Fruit fly (Drosophila melanogaster) whole organism, embryonic: ENCODE data around the gene Rok.
A peak's percentile ranks its signal among the peaks of the same experiment; 100 is the strongest.

Experiments used
- ATbp ChIP-seq: fragments of 200-800 bp; sonication (Bioruptor generic); optimal IDR thresholded peaks from 2 replicates; lab custom pipeline; 2017; ENCODE audit warnings: missing biosample characterization, mild to moderate bottlenecking, missing genetic modification characterization, missing genetic modification reagents
- Ada2b ChIP-seq: fragments of 200-800 bp; sonication (Bioruptor generic); IDR thresholded peaks from 2 replicates; pipeline ENCODE4 v1.3.6; 2022; ENCODE audit warnings: missing biosample characterization, missing genetic modification characterization
- Aef1 ChIP-seq: fragments of 200-800 bp; sonication (Bioruptor generic); IDR thresholded peaks from 3 replicates; pipeline ENCODE4 v1.3.6; 2022; ENCODE audit warnings: missing biosample characterization, missing genetic modification characterization
- Asciz ChIP-seq: fragments of 200-800 bp; sonication (Bioruptor generic); optimal IDR thresholded peaks from 2 replicates; lab custom pipeline; 2017; ENCODE audit warnings: missing biosample characterization, mild to moderate bottlenecking, missing genetic modification characterization, missing genetic modification reagents
- Bteb2 ChIP-seq: fragments of 200-800 bp; sonication (Bioruptor generic); optimal IDR thresholded peaks from 2 replicates; lab custom pipeline; 2016; ENCODE audit warnings: missing biosample characterization, missing genetic modification characterization
- CG14441 ChIP-seq: fragments of 200-800 bp; sonication (Bioruptor generic); IDR thresholded peaks from 2 replicates; pipeline ENCODE4 v1.3.6; 2022; ENCODE audit warnings: missing biosample characterization, missing genetic modification characterization
- CG15073 ChIP-seq: fragments of 200-800 bp; sonication (Bioruptor generic); optimal IDR thresholded peaks from 2 replicates; lab custom pipeline; 2016; ENCODE audit warnings: missing biosample characterization, missing genetic modification characterization
- CG15696 ChIP-seq: fragments of 200-800 bp; sonication (Bioruptor generic); optimal IDR thresholded peaks from 2 replicates; lab custom pipeline; 2019; ENCODE audit warnings: missing biosample characterization, mild to moderate bottlenecking, missing genetic modification characterization, moderate library complexity
- CG1647 ChIP-seq: fragments of 200-800 bp; sonication (Bioruptor generic); optimal IDR thresholded peaks from 3 replicates; lab custom pipeline; 2016; ENCODE audit warnings: missing biosample characterization, missing genetic modification characterization
- CG17802 ChIP-seq: fragments of 200-800 bp; sonication (Bioruptor generic); optimal IDR thresholded peaks from 2 replicates; lab custom pipeline; 2018; ENCODE audit warnings: missing biosample characterization, mild to moderate bottlenecking, missing genetic modification characterization, moderate library complexity
- CG17912 ChIP-seq: fragments of 200-800 bp; sonication (Bioruptor generic); optimal IDR thresholded peaks from 2 replicates; lab custom pipeline; 2018; ENCODE audit warnings: missing biosample characterization, mild to moderate bottlenecking, missing genetic modification characterization
- CG18011 ChIP-seq: fragments of 200-800 bp; sonication (Bioruptor generic); optimal IDR thresholded peaks from 2 replicates; lab custom pipeline; 2017; ENCODE audit warnings: missing biosample characterization, missing genetic modification characterization, mild to moderate bottlenecking, moderate library complexity, missing genotype
- CG18619 ChIP-seq: fragments of 200-800 bp; sonication (Bioruptor generic); optimal IDR thresholded peaks from 3 replicates; lab custom pipeline; 2017; ENCODE audit warnings: missing biosample characterization, mild to moderate bottlenecking, missing genetic modification characterization
- CG2199 ChIP-seq: fragments of 200-800 bp; sonication (Bioruptor generic); IDR thresholded peaks from 3 replicates; pipeline ENCODE4 v1.3.6; 2022; ENCODE audit warnings: missing biosample characterization, missing genetic modification characterization
- CG2712 ChIP-seq: fragments of 200-800 bp; optimal IDR thresholded peaks from 3 replicates; lab custom pipeline; 2019; ENCODE audit warnings: missing biosample characterization, mild to moderate bottlenecking, missing genetic modification characterization, moderate library complexity
- CG2875 ChIP-seq: fragments of 200-800 bp; sonication (Bioruptor generic); optimal IDR thresholded peaks from 2 replicates; lab custom pipeline; 2017; ENCODE audit warnings: missing biosample characterization, mild to moderate bottlenecking, missing genetic modification characterization, missing genetic modification reagents
- CG30403 ChIP-seq: fragments of 200-800 bp; sonication (Bioruptor generic); optimal IDR thresholded peaks from 3 replicates; lab custom pipeline; 2016; ENCODE audit warnings: missing biosample characterization, missing genetic modification characterization
- CG3065 ChIP-seq: fragments of 200-800 bp; sonication (Bioruptor generic); optimal IDR thresholded peaks from 2 replicates; lab custom pipeline; 2016; ENCODE audit warnings: missing biosample characterization, missing genetic modification characterization
- CG31365 ChIP-seq: fragments of 200-800 bp; sonication (Bioruptor generic); optimal IDR thresholded peaks from 2 replicates; lab custom pipeline; 2018; ENCODE audit warnings: missing biosample characterization, mild to moderate bottlenecking, missing genetic modification characterization
- CG32532 ChIP-seq: fragments of 200-800 bp; sonication (Bioruptor generic); IDR thresholded peaks from 2 replicates; pipeline ENCODE4 v1.3.6; 2022; ENCODE audit warnings: missing biosample characterization, missing genetic modification characterization
- CG33557 ChIP-seq: fragments of 200-800 bp; sonication (Bioruptor generic); optimal IDR thresholded peaks from 2 replicates; lab custom pipeline; 2019; ENCODE audit warnings: missing biosample characterization, mild to moderate bottlenecking, missing genetic modification characterization, moderate library complexity
- CG6175 ChIP-seq: fragments of 200-800 bp; sonication (Bioruptor generic); IDR thresholded peaks from 3 replicates; pipeline ENCODE4 v1.3.6; 2022; ENCODE audit warnings: missing biosample characterization, missing genetic modification characterization
- CG6854 ChIP-seq: fragments of 200-800 bp; sonication (Bioruptor generic); optimal IDR thresholded peaks from 3 replicates; lab custom pipeline; 2017; ENCODE audit warnings: missing biosample characterization, mild to moderate bottlenecking, missing genetic modification characterization
- CG8478 ChIP-seq: fragments of >200 bp; optimal IDR thresholded peaks from 2 replicates; lab custom pipeline; 2018
- HLHmδ ChIP-seq: fragments of 200-800 bp; sonication (Bioruptor generic); optimal IDR thresholded peaks from 2 replicates; lab custom pipeline; 2018; ENCODE audit warnings: missing biosample characterization, mild to moderate bottlenecking, missing genetic modification characterization, moderate library complexity
- MBD-R2 ChIP-seq: fragments of 200-800 bp; sonication (Bioruptor generic); IDR thresholded peaks from 2 replicates; pipeline ENCODE4 v1.3.6; 2022; ENCODE audit warnings: missing biosample characterization, missing genetic modification characterization
- MESR4 ChIP-seq: fragments of 200-800 bp; sonication (Bioruptor generic); optimal IDR thresholded peaks from 2 replicates; lab custom pipeline; 2018; ENCODE audit warnings: missing biosample characterization, mild to moderate bottlenecking, missing genetic modification characterization, moderate library complexity
- NC2α ChIP-seq: fragments of 200-800 bp; sonication (Bioruptor generic); optimal IDR thresholded peaks from 2 replicates; lab custom pipeline; 2016; ENCODE audit warnings: missing biosample characterization, missing genetic modification characterization
- Nf-YB ChIP-seq: fragments of 200-800 bp; sonication (Bioruptor generic); optimal IDR thresholded peaks from 3 replicates; lab custom pipeline; 2019; ENCODE audit warnings: missing biosample characterization, mild to moderate bottlenecking, missing genetic modification characterization, moderate library complexity
- Rx ChIP-seq: fragments of 200-800 bp; sonication (Bioruptor generic); IDR thresholded peaks from 2 replicates; pipeline ENCODE4 v1.3.6; 2022; ENCODE audit warnings: missing biosample characterization, missing genetic modification characterization
- Side ChIP-seq: fragments of 200-800 bp; sonication (Bioruptor generic); optimal IDR thresholded peaks from 2 replicates; lab custom pipeline; 2016; ENCODE audit warnings: missing biosample characterization, missing genetic modification characterization
- Usf ChIP-seq: fragments of 200-800 bp; sonication (Bioruptor generic); optimal IDR thresholded peaks from 2 replicates; lab custom pipeline; 2017; ENCODE audit warnings: missing genotype, missing biosample characterization, missing genetic modification characterization
- Xrp1 ChIP-seq: fragments of 200-800 bp; sonication (Bioruptor generic); IDR thresholded peaks from 2 replicates; pipeline ENCODE4 v1.3.6; 2022; ENCODE audit warnings: missing biosample characterization, missing genetic modification characterization
- ap ChIP-seq: fragments of 200-800 bp; sonication (Bioruptor generic); IDR thresholded peaks from 2 replicates; pipeline ENCODE4 v1.3.6; 2022; ENCODE audit warnings: missing biosample characterization, missing genetic modification characterization
- cad ChIP-seq: fragments of >200 bp; optimal IDR thresholded peaks from 2 replicates; lab custom pipeline; 2017; ENCODE audit warnings: missing biosample characterization, missing genetic modification characterization
- crc ChIP-seq: fragments of 200-800 bp; sonication (Bioruptor generic); optimal IDR thresholded peaks from 2 replicates; lab custom pipeline; 2016; ENCODE audit warnings: missing biosample characterization, missing genetic modification characterization
- dati ChIP-seq: fragments of 200-800 bp; sonication (Bioruptor generic); IDR thresholded peaks from 2 replicates; pipeline ENCODE4 v1.3.6; 2022; ENCODE audit warnings: missing biosample characterization, missing genetic modification characterization
- dmrt11E ChIP-seq: fragments of 200-800 bp; sonication (Bioruptor generic); optimal IDR thresholded peaks from 3 replicates; lab custom pipeline; 2018; ENCODE audit warnings: missing biosample characterization, mild to moderate bottlenecking, missing genetic modification characterization, moderate library complexity
- ewg ChIP-seq: fragments of 200-800 bp; sonication (Bioruptor generic); optimal IDR thresholded peaks from 3 replicates; lab custom pipeline; 2017; ENCODE audit warnings: mild to moderate bottlenecking, missing biosample characterization, missing genetic modification reagents, missing genetic modification characterization
- fru ChIP-seq: fragments of >200 bp; optimal IDR thresholded peaks from 2 replicates; lab custom pipeline; 2017
- gem ChIP-seq: fragments of 200-800 bp; sonication (Bioruptor generic); optimal IDR thresholded peaks from 2 replicates; lab custom pipeline; 2019; ENCODE audit warnings: missing biosample characterization, mild to moderate bottlenecking, missing genetic modification characterization, moderate library complexity
- gsb ChIP-seq: fragments of 200-800 bp; sonication (Bioruptor generic); IDR thresholded peaks from 2 replicates; pipeline ENCODE4 v1.3.6; 2022; ENCODE audit warnings: missing biosample characterization, missing genetic modification characterization
- klu ChIP-seq: fragments of 200-800 bp; sonication (Bioruptor generic); IDR thresholded peaks from 2 replicates; pipeline ENCODE4 v1.3.6; 2022; ENCODE audit warnings: missing biosample characterization, missing genetic modification characterization
- maf-S ChIP-seq: fragments of 200-800 bp; sonication (Bioruptor generic); optimal IDR thresholded peaks from 2 replicates; lab custom pipeline; 2016; ENCODE audit warnings: missing biosample characterization, missing genetic modification characterization
- nmo ChIP-seq: fragments of 200-800 bp; sonication (Bioruptor generic); optimal IDR thresholded peaks from 2 replicates; lab custom pipeline; 2018; ENCODE audit warnings: missing biosample characterization, mild to moderate bottlenecking, missing genetic modification characterization, moderate library complexity
- phol ChIP-seq: fragments of 200-800 bp; sonication (Bioruptor generic); optimal IDR thresholded peaks from 3 replicates; lab custom pipeline; 2018; ENCODE audit warnings: missing biosample characterization, mild to moderate bottlenecking, missing genetic modification characterization, moderate library complexity
- pzg ChIP-seq: fragments of 200-800 bp; sonication (Bioruptor generic); optimal IDR thresholded peaks from 3 replicates; lab custom pipeline; 2018; ENCODE audit warnings: missing biosample characterization, mild to moderate bottlenecking, missing genetic modification characterization, moderate library complexity
- salm ChIP-seq: fragments of 200-800 bp; sonication (Bioruptor generic); optimal IDR thresholded peaks from 2 replicates; lab custom pipeline; 2018; ENCODE audit warnings: missing biosample characterization, mild to moderate bottlenecking, missing genetic modification characterization
- sens ChIP-seq: fragments of 200-800 bp; sonication (Bioruptor generic); peaks from one replicate; lab custom pipeline; 2016; ENCODE audit warnings: missing biosample characterization, missing genetic modification characterization
- seq ChIP-seq: fragments of 200-800 bp; sonication (Bioruptor generic); IDR thresholded peaks from 2 replicates; pipeline ENCODE4 v1.3.6; 2022; ENCODE audit warnings: missing biosample characterization, missing genetic modification characterization
- sisA ChIP-seq: fragments of 200-800 bp; sonication (Bioruptor generic); IDR thresholded peaks from 2 replicates; pipeline ENCODE4 v1.3.6; 2022; ENCODE audit warnings: missing biosample characterization, missing genetic modification characterization
- zf30C ChIP-seq: fragments of 200-800 bp; sonication (Bioruptor generic); optimal IDR thresholded peaks from 3 replicates; lab custom pipeline; 2018; ENCODE audit warnings: missing biosample characterization, mild to moderate bottlenecking, missing genetic modification characterization

Gene Rok

DNA sequence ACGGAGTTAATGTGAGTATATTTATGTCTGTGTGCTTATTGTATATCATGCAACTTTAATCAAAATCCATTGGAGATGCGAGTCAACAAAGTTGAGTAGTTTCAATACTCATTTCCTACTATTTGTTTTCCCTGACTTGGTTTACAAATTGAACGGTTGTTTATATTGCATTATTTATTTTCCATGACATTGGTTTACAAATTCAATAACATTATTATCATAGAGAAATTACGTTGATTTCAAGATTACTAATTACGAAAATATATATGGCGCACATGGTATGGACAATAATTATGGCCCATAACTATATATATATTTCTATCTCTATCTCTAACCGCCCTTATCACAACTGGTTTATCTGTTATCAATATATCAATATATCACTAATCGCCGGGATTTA lies 23.4 kb upstream of the Rok start:
- no peak for TF ChIP-seq Rx
- TF ChIP-seq dmrt11E (tag; lab: Kevin White, UChicago): peak; percentile 22
- TF ChIP-seq CG15696: peak; percentile 53
- TF ChIP-seq sens (GFP tag; lab: Kevin White, UChicago): peak; percentile 53
- 0 out of 2 replicates have a peak, but pooled peaks have one; percentile 8 for TF ChIP-seq Xrp1
- TF ChIP-seq CG2875 (GFP tag; lab: Kevin White, UChicago): no peak
- TF ChIP-seq CG33557 (GFP tag; lab: Kevin White, UChicago): peak; percentile 5

dm6 chrX:16655724-16656235 lies 18.6 kb upstream of the Rok start:
- TF ChIP-seq salm: no peak
- no peak for TF ChIP-seq CG18011
- peak; percentile 57; the same call in 2 of the 3 replicates for TF ChIP-seq CG2199 (GFP tag; lab: Robert Waterston, UW)
- TF ChIP-seq gem (tag; lab: Kevin White, UChicago): no peak
- TF ChIP-seq Bteb2 (GFP tag; lab: Kevin White, UChicago): no peak
- peak; percentile 86 for TF ChIP-seq CG31365
- TF ChIP-seq phol (tag; lab: Kevin White, UChicago): no peak
- no peak for TF ChIP-seq CG14441 (GFP tag; lab: Robert Waterston, UW)
- TF ChIP-seq Nf-YB (GFP tag; lab: Kevin White, UChicago): peak; percentile 70
- TF ChIP-seq Ada2b (GFP tag; lab: Robert Waterston, UW): no peak
- TF ChIP-seq gsb (GFP tag; lab: Robert Waterston, UW): no peak
- no peak for TF ChIP-seq CG32532
- TF ChIP-seq zf30C (GFP tag; lab: Kevin White, UChicago): no peak
- no peak for TF ChIP-seq CG18619 (GFP tag; lab: Kevin White, UChicago)
- no peak for TF ChIP-seq sisA (GFP tag; lab: Robert Waterston, UW)
- TF ChIP-seq MBD-R2 (GFP tag; lab: Robert Waterston, UW): no peak
- TF ChIP-seq CG8478: no peak
- TF ChIP-seq CG3065: no peak
- no peak for TF ChIP-seq Aef1 (GFP tag; lab: Robert Waterston, UW)
- no peak for TF ChIP-seq Side
- TF ChIP-seq ATbp (GFP tag; lab: Kevin White, UChicago): no peak
- TF ChIP-seq CG30403 (GFP tag; lab: Kevin White, UChicago): no peak
- TF ChIP-seq Usf (GFP tag; lab: Kevin White, UChicago): no peak
- TF ChIP-seq nmo (GFP tag; lab: Kevin White, UChicago): no peak
- TF ChIP-seq CG6854 (GFP tag; lab: Kevin White, UChicago): no peak
- no peak for TF ChIP-seq Asciz (GFP tag; lab: Kevin White, UChicago)
- peak; percentile 17 for TF ChIP-seq HLHmδ
- no peak for TF ChIP-seq seq (GFP tag; lab: Robert Waterston, UW)
- no peak for TF ChIP-seq crc (GFP tag; lab: Kevin White, UChicago)
- no peak for TF ChIP-seq CG1647
- TF ChIP-seq ewg: no peak
- no peak for TF ChIP-seq CG15073 (GFP tag; lab: Kevin White, UChicago)
- no peak for TF ChIP-seq dati
- no peak for TF ChIP-seq CG6175 (GFP tag; lab: Robert Waterston, UW)
- TF ChIP-seq ap: no peak
- no peak for TF ChIP-seq CG17912 (GFP tag; lab: Kevin White, UChicago)
- no peak for TF ChIP-seq CG17802 (tag; lab: Kevin White, UChicago)
- TF ChIP-seq klu (GFP tag; lab: Robert Waterston, UW): no peak
- TF ChIP-seq fru: no peak
- TF ChIP-seq NC2α (GFP tag; lab: Kevin White, UChicago): no peak
- TF ChIP-seq maf-S (GFP tag; lab: Kevin White, UChicago): no peak
- TF ChIP-seq pzg (GFP tag; lab: Kevin White, UChicago): no peak
- no peak for TF ChIP-seq cad (GFP tag; lab: Kevin White, UChicago)
- TF ChIP-seq MESR4 (GFP tag; lab: Kevin White, UChicago): no peak
- peak; percentile 45 for TF ChIP-seq CG2712 (tag; lab: Kevin White, UChicago)
